Worm (Caenorhabditis elegans) whole organism, L4/young adult: Measurements from ENCODE around the gene C10A4.3.
"Not testable (repeated sequence)": the region's sequence is repeated elsewhere in the genome, so short reads cannot be mapped to it uniquely, and the experiment has no call there.

Source experiments
- W03F9.2 ChIP-seq: fragments of 150-350 bp; optimal IDR thresholded peaks from 2 replicates; lab custom pipeline; 2014; ENCODE audit warnings: missing biosample characterization, missing genetic modification characterization
- dao-5 ChIP-seq: sonication (generic microtip); optimal IDR thresholded peaks from 2 replicates; lab custom pipeline; 2016; ENCODE audit warnings: missing genotype, missing genetic modification characterization, moderate library complexity, missing compliant biosample characterization
- him-1 ChIP-seq: sonication (generic microtip); optimal IDR thresholded peaks from 2 replicates; lab custom pipeline; 2016; ENCODE audit warnings: missing genotype, missing genetic modification reagents, missing genetic modification characterization, missing compliant biosample characterization

C10A4.3 gene

DNA sequence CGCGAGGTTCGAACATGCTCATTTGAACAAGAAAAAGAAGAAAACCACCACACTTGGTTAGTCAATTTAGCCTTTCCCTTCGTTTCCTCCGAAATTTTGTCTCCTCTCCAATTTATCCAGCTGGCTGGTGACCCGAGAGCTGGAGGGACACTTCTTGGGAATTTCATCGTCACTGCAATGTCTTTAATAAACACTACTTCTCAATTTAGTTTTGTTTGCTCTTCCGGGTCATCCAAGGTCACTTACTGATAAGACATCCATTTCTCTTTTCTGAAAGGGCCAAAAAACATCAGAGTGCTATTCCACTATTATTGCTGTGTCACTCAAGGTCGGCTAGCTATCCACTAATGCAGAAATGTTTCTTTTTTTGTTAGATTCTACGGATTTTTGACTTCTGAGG is at the start of gene C10A4.3:
C10A4.3 (plus strand) TSS at position 301 of the 400 bp plus-strand sequence.
- no peak for TF ChIP-seq W03F9.2
- TF ChIP-seq dao-5: no peak
- no peak for TF ChIP-seq him-1 (tag; lab: Kevin White, UChicago)

ce11 chrX:7365267-7365666 is 40.2 kb upstream of the C10A4.3 start, which contains the start of gene C56G3.2:
Gene C56G3.2 (plus strand): TSS chrX:7365567.
- not testable (repeated sequence) for TF ChIP-seq dao-5; him-1 (tag; lab: Kevin White, UChicago); W03F9.2

- TF ChIP-seq W03F9.2 (no peak), him-1 (tag; lab: Kevin White, UChicago) (no peak), dao-5 (no peak)
Measured at ce11 chrX:7369770-7370169, 35.7 kb upstream of the C10A4.3 start.

DNA sequence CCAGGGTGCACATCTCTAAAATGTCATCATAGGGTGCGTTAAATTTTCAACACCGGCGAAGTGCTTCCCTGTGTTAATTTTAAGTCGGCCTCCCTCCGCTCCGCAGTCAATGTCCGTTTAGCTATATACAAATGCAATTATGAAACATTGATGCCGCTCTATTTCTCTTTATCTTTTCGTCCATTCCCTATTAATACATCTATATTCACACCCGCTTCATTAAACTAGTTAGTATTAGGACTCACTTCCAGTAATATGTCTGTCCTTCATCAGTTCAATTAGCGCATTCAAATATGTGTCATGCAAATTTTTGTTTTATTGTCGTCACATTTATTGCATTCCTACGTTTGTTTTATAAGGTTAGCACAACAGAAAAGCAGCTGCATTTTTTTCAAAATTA is 33.5 kb upstream of the C10A4.3 start:
- no peak for TF ChIP-seq W03F9.2
- no peak for TF ChIP-seq dao-5
- TF ChIP-seq him-1 (tag; lab: Kevin White, UChicago): no peak

DNA sequence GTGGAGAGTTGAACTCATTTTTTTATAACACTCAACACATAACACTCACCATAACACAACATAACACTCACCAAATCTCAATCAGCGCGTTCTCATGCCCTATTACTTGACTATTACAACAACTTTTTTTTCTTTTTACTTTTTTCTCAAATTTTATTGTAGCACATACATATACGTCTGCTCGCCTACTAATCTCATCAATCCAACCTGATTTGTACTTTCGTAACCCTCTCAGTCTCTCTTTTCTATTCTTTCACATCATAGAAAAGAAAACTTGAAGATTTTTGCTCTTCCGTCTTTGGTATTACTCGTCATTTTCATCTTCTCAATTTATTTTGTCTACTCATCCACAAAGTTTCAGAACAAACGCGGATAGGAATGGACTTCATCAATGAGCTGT is 28.6 kb upstream of the C10A4.3 start, which contains the start of gene npr-8:
npr-8 (plus strand) TSS at position 362 of the 400 bp plus-strand sequence.
- no peak for TF ChIP-seq him-1 (tag; lab: Kevin White, UChicago)
- no peak for TF ChIP-seq dao-5
- no peak for TF ChIP-seq W03F9.2

DNA sequence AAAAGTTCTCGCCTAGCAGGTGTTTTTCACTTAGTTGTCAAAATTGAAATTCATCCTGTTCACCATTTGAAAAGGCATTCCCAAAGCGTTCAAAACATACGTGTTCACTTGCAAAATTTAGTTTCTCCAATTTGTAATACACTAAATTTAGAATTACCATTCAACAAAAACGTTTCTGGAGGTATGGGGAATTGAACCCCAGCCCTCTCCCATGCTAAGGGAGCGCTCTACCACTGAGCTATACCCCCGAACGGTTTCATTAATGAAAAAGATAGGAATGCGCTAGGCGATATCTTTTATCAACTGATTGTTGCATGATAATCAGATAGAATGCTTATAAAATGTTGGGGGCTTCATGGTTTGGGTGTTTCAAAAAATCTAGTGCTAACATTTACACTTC is 26.9 kb upstream of the C10A4.3 start:
- TF ChIP-seq W03F9.2: no peak
- TF ChIP-seq him-1 (tag; lab: Kevin White, UChicago): no peak
- TF ChIP-seq dao-5: no peak

DNA sequence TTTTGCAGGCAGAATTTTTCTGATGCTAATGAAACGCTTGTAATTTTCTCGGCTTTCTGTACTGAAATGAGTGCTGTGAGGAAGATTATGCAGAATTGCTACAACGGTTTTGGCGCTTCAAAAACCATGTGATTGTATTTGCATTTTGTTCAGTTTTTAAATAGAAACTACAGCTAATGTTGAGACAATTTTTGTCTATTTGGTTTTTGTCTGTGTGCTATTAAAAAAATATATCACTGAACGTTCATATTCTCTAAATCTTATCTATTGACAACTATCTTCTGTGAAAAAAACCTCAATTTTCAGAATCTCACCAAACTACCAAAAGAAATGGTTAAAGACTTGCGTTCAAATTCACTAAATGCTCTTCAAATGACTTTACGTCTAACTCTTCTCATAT is 15.2 kb upstream of the C10A4.3 start, which contains the start of gene C10A4.6:
C10A4.6 (plus strand) TSS at position 301 of the 400 bp plus-strand sequence.
- TF ChIP-seq him-1 (tag; lab: Kevin White, UChicago) (no peak), W03F9.2 (no peak), dao-5 (no peak)

- no peak for TF ChIP-seq him-1 (tag; lab: Kevin White, UChicago)
- TF ChIP-seq dao-5: no peak
- no peak for TF ChIP-seq W03F9.2
Measured at ce11 chrX:7393167-7393566, 12.3 kb upstream of the C10A4.3 start, which contains the start of gene gad-2. Gene gad-2 (plus strand): TSS chrX:7393467.

DNA sequence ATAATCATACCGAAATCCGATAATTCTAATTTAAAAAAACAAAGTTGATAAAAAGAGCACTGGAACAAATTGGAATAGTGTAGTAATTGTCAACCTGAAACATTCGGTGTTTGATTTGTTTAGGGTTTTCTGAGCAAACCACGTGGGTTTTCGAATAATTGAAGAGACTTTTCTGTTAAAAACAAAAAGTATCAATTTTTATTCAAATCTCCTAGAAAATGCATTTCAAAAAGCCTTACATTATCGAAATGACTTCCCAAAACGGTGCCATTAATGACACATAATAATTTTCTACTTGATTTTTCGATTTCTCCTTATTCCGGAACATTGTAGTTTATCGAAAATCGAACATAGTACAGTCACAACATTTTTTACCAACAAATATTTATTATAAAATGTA is 7.6 kb upstream of the C10A4.3 start, which contains the start of gene C10A4.13:
C10A4.13 (minus strand) TSS at position 101 of the 400 bp plus-strand sequence.
- TF ChIP-seq W03F9.2: no peak
- no peak for TF ChIP-seq dao-5
- TF ChIP-seq him-1 (tag; lab: Kevin White, UChicago): no peak

DNA sequence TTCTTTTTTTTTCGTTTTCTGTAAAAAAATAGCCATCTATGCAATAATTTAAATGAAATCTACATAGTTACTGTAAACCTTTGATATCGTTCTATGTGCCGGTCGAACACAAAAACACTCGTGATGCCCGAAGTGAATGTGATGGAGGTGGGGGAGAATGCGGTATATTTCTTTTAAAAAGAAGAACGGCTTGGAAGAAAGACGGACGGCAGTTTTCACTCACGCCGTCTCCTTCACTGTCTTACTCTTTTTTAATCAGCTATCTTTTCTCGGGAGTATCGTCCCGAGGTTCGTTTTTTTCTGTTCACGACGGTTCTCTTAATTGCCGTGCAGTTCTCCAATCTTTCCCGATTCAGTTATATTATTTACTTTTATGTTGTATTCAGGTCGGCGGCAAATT is 6.9 kb upstream of the C10A4.3 start, which contains the start of gene C10A4.10:
C10A4.10 (plus strand) TSS at position 301 of the 400 bp plus-strand sequence.
- TF ChIP-seq him-1 (tag; lab: Kevin White, UChicago): no peak
- no peak for TF ChIP-seq dao-5
- no peak for TF ChIP-seq W03F9.2

DNA sequence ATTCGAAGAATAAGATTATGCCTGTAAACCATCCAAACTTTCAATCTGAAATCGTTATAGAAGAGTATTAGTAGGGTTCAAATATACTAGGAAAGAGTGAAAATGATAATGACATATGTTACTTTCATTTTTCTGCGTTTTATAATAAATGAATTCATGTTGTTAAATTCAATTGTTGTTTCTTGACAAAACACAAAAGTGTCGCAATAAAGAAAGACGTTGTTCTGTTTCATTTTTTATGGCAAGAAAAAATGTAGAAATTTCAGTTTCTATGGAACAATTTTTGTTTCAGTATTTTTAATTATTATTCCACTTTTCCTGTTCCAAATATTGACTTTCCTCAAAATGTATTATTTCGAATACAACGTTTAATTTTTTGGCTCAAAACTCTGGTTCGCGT is 4.7 kb upstream of the C10A4.3 start, which contains the start of gene C10A4.4:
C10A4.4 (plus strand) TSS at position 301 of the 400 bp plus-strand sequence.
- no peak for TF ChIP-seq W03F9.2

ce11 chrX:7404551-7404950 is 942 bp upstream of the C10A4.3 start:
- TF ChIP-seq dao-5 (no peak), him-1 (tag; lab: Kevin White, UChicago) (no peak), W03F9.2 (no peak)

ce11 chrX:7407749-7408148 is 2.3 kb downstream of the C10A4.3 start:
- TF ChIP-seq W03F9.2: no peak
- TF ChIP-seq him-1 (tag; lab: Kevin White, UChicago): no peak
- no peak for TF ChIP-seq dao-5

- TF ChIP-seq him-1 (tag; lab: Kevin White, UChicago) (no peak), W03F9.2 (no peak), dao-5 (no peak)
Measured at ce11 chrX:7409030-7409429, 3.5 kb downstream of the C10A4.3 start.

DNA sequence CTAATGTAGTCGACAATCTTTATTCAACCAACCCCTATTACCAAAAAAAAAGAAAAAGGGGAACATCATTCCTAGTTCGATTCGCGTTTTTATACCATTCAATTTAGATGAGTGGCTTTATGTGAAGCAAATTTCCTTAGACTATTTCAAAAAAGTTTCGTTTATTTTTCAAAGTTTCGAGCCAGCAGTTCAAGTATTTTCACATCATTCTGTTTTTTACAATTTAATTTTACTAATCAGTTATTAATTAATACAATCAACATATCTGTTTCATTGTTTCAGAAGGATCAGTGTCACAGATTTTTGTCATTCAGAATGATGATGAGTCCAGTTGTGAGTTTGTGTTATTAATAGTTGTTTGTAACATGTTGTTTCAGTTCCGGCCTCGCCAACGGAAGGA is 4.4 kb downstream of the C10A4.3 start, which contains the start of gene C10A4.2:
C10A4.2 (plus strand) TSS at position 301 of the 400 bp plus-strand sequence.
- TF ChIP-seq dao-5 (no peak), W03F9.2 (no peak), him-1 (tag; lab: Kevin White, UChicago) (no peak)

- TF ChIP-seq him-1 (tag; lab: Kevin White, UChicago) (no peak), dao-5 (no peak), W03F9.2 (no peak)
Measured at ce11 chrX:7415420-7415819, 9.9 kb downstream of the C10A4.3 start, which contains the start of gene C10A4.7. Gene C10A4.7 (minus strand): TSS chrX:7415520.
